Worm (Caenorhabditis elegans) whole organism, L2 larva: ENCODE results near the gene F46E10.18.
A peak's percentile ranks its signal among the peaks of the same experiment; 100 is the strongest.

Experiments used
- C34F6.9 ChIP-seq: fragments of 150-350 bp; optimal IDR thresholded peaks from 2 replicates; lab custom pipeline; 2014; ENCODE audit warnings: missing biosample characterization, missing genetic modification characterization
- R02D3.7 ChIP-seq: fragments of 150-350 bp; optimal IDR thresholded peaks from 2 replicates; lab custom pipeline; 2014; ENCODE audit warnings: missing biosample characterization, missing genetic modification characterization
- Y55F3AM.14 ChIP-seq: fragments of 200-800 bp; sonication (Bioruptor generic); optimal IDR thresholded peaks from 2 replicates; lab custom pipeline; 2018; ENCODE audit warnings: mild to moderate bottlenecking, missing genetic modification characterization, missing compliant biosample characterization
- alr-1 ChIP-seq: fragments of 150-350 bp; optimal IDR thresholded peaks from 2 replicates; lab custom pipeline; 2014; ENCODE audit warnings: missing biosample characterization, missing genetic modification characterization
- aly-2 ChIP-seq: fragments of 150-350 bp; optimal IDR thresholded peaks from 2 replicates; lab custom pipeline; 2014; ENCODE audit warnings: missing biosample characterization, missing genetic modification characterization
- ama-1 ChIP-seq: fragments of 150-350 bp; optimal IDR thresholded peaks from 2 replicates; lab custom pipeline; 2018; ENCODE audit warnings: inconsistent platforms
- blmp-1 ChIP-seq: sonication (generic microtip); optimal IDR thresholded peaks from 2 replicates; lab custom pipeline; 2017; ENCODE audit warnings: missing genetic modification characterization, mild to moderate bottlenecking, missing compliant biosample characterization, antibody characterized with exemption, moderate library complexity; ENCODE audit not compliant: insufficient read depth
- ceh-16 ChIP-seq: fragments of 150-350 bp; optimal IDR thresholded peaks from 2 replicates; lab custom pipeline; 2014; ENCODE audit warnings: missing biosample characterization, missing genetic modification characterization
- ceh-82 ChIP-seq: fragments of 150-350 bp; optimal IDR thresholded peaks from 2 replicates; lab custom pipeline; 2014; ENCODE audit warnings: missing biosample characterization, missing genetic modification characterization
- crh-2 ChIP-seq: sonication (generic microtip); optimal IDR thresholded peaks from 2 replicates; lab custom pipeline; 2017; ENCODE audit warnings: missing biosample characterization, missing genetic modification characterization
- dmd-4 ChIP-seq: sonication (generic microtip); optimal IDR thresholded peaks from 2 replicates; lab custom pipeline; 2017; ENCODE audit warnings: missing biosample characterization, missing genetic modification characterization
- egl-27 ChIP-seq: sonication (generic microtip); optimal IDR thresholded peaks from 3 replicates; lab custom pipeline; 2017; ENCODE audit warnings: missing biosample characterization, missing genetic modification reagents, missing genetic modification characterization
- elt-1 ChIP-seq: fragments of 150-350 bp; optimal IDR thresholded peaks from 2 replicates; lab custom pipeline; 2014; ENCODE audit warnings: missing biosample characterization, missing genetic modification characterization
- elt-3 ChIP-seq: sonication (generic microtip); optimal IDR thresholded peaks from 2 replicates; lab custom pipeline; 2017; ENCODE audit warnings: missing biosample characterization, missing genetic modification characterization
- fos-1 ChIP-seq: fragments of 150-350 bp; optimal IDR thresholded peaks from 2 replicates; lab custom pipeline; 2014; ENCODE audit warnings: missing biosample characterization, missing genetic modification characterization
- gmeb-1 ChIP-seq: fragments of 150-350 bp; optimal IDR thresholded peaks from 2 replicates; lab custom pipeline; 2014; ENCODE audit warnings: missing biosample characterization, missing genetic modification characterization
- lin-11 ChIP-seq: fragments of 150-350 bp; sonication (generic microtip); optimal IDR thresholded peaks from 2 replicates; lab custom pipeline; 2014; ENCODE audit warnings: missing biosample characterization, missing genetic modification characterization, inconsistent platforms, mixed read lengths
- lin-39 ChIP-seq: fragments of 150-350 bp; optimal IDR thresholded peaks from 2 replicates; lab custom pipeline; 2014; ENCODE audit warnings: missing biosample characterization, missing genetic modification reagents, missing genetic modification characterization
- lsy-2 ChIP-seq, 2 experiments: fragments of 150-350 bp in 1 of 2; sonication (generic microtip) in 1 of 2; optimal IDR thresholded peaks; 2 replicates each; lab custom pipeline; 2014 to 2017; ENCODE audit warnings: missing biosample characterization in 2 of 2, missing genetic modification characterization in 2 of 2
- mab-5 ChIP-seq: fragments of 150-350 bp; optimal IDR thresholded peaks from 2 replicates; lab custom pipeline; 2014; ENCODE audit warnings: missing biosample characterization, missing genetic modification characterization
- mbf-1 ChIP-seq: sonication (generic microtip); optimal IDR thresholded peaks from 2 replicates; lab custom pipeline; 2017; ENCODE audit warnings: missing biosample characterization, missing genetic modification characterization
- nhr-12 ChIP-seq: fragments of 150-350 bp; optimal IDR thresholded peaks from 2 replicates; lab custom pipeline; 2014; ENCODE audit warnings: missing biosample characterization, missing genetic modification characterization
- nhr-129 ChIP-seq: fragments of 150-350 bp; optimal IDR thresholded peaks from 2 replicates; lab custom pipeline; 2014; ENCODE audit warnings: missing biosample characterization, missing genetic modification characterization
- nhr-21 ChIP-seq: fragments of 150-350 bp; optimal IDR thresholded peaks from 2 replicates; lab custom pipeline; 2014; ENCODE audit warnings: missing biosample characterization, missing genetic modification characterization
- nhr-23 ChIP-seq: fragments of 150-350 bp; optimal IDR thresholded peaks from 2 replicates; lab custom pipeline; 2014; ENCODE audit warnings: missing biosample characterization, missing genetic modification reagents, missing genetic modification characterization
- nhr-25 ChIP-seq: fragments of 150-350 bp; sonication (generic microtip); optimal IDR thresholded peaks from 3 replicates; lab custom pipeline; 2014; ENCODE audit warnings: missing biosample characterization, missing genetic modification characterization
- nhr-6 ChIP-seq: fragments of 150-350 bp; optimal IDR thresholded peaks from 2 replicates; lab custom pipeline; 2014; ENCODE audit warnings: missing biosample characterization, missing genetic modification characterization
- nhr-77 ChIP-seq: fragments of 150-350 bp; optimal IDR thresholded peaks from 2 replicates; lab custom pipeline; 2014; ENCODE audit warnings: missing biosample characterization, missing genetic modification characterization
- peb-1 ChIP-seq: fragments of 150-350 bp; optimal IDR thresholded peaks from 2 replicates; lab custom pipeline; 2014; ENCODE audit warnings: missing biosample characterization, missing genetic modification characterization
- sem-4 ChIP-seq: fragments of 150-350 bp; optimal IDR thresholded peaks from 2 replicates; lab custom pipeline; 2014; ENCODE audit warnings: missing biosample characterization, missing genetic modification reagents, missing genetic modification characterization
- skn-1 ChIP-seq: sonication (generic microtip); optimal IDR thresholded peaks from 2 replicates; lab custom pipeline; 2017; ENCODE audit warnings: missing biosample characterization, missing genetic modification characterization
- sma-3 ChIP-seq: sonication (generic microtip); optimal IDR thresholded peaks from 2 replicates; lab custom pipeline; 2016; ENCODE audit warnings: missing genetic modification reagents, missing genetic modification characterization, missing compliant biosample characterization
- sma-9 ChIP-seq, 2 experiments: fragments of 150-350 bp in 1 of 2; sonication (generic microtip) in 1 of 2; optimal IDR thresholded peaks; 2 replicates each; lab custom pipeline; 2014 to 2016; ENCODE audit warnings: missing genetic modification characterization in 2 of 2, mild to moderate bottlenecking in 1 of 2, missing biosample characterization in 1 of 2, missing compliant biosample characterization in 1 of 2, missing genetic modification reagents in 1 of 2, moderate library complexity in 1 of 2
- snpc-4 ChIP-seq: fragments of 150-350 bp; optimal IDR thresholded peaks from 2 replicates; lab custom pipeline; 2014; ENCODE audit warnings: missing biosample characterization, missing genetic modification characterization
- unc-39 ChIP-seq: fragments of 150-350 bp; optimal IDR thresholded peaks from 2 replicates; lab custom pipeline; 2014; ENCODE audit warnings: missing biosample characterization, missing genetic modification characterization
- unc-62 ChIP-seq: fragments of 150-350 bp; optimal IDR thresholded peaks from 2 replicates; lab custom pipeline; 2014; ENCODE audit warnings: missing biosample characterization, missing genetic modification reagents, missing genetic modification characterization
- zag-1 ChIP-seq: fragments of 150-350 bp; optimal IDR thresholded peaks from 2 replicates; lab custom pipeline; 2014; ENCODE audit warnings: missing biosample characterization, missing genetic modification characterization
- ztf-1 ChIP-seq: fragments of 200-800 bp; sonication (Bioruptor generic); conservative IDR thresholded peaks from 2 replicates; pipeline ENCODE4 v1.3.6; 2022; ENCODE audit warnings: missing genetic modification characterization, missing compliant biosample characterization
- ztf-11 ChIP-seq: sonication (generic microtip); optimal IDR thresholded peaks from 2 replicates; lab custom pipeline; 2017; ENCODE audit warnings: missing biosample characterization, missing genetic modification characterization
- ztf-4 ChIP-seq: fragments of 150-350 bp; optimal IDR thresholded peaks from 2 replicates; lab custom pipeline; 2014; ENCODE audit warnings: missing biosample characterization, missing genetic modification characterization

The F46E10.18 gene

ce11 chrV:6498441-6498840 lies 22.4 kb upstream of the F46E10.18 start:
- TF ChIP-seq nhr-129 (tag; lab: Kevin White, UChicago): peak; percentile 2
- no peak for TF ChIP-seq lin-11 (tag; lab: Kevin White, UChicago)

ce11 chrV:6498903-6499302 lies 21.9 kb upstream of the F46E10.18 start, which contains the start of gene W01A11.1:
W01A11.1 (plus strand) TSS chrV:6499224.
- TF ChIP-seq sma-3 (GFP tag; lab: Kevin White, UChicago) (no peak), Y55F3AM.14 (no peak), R02D3.7 (tag; lab: Kevin White, UChicago) (no peak), blmp-1 (no peak), zag-1 (tag; lab: Kevin White, UChicago) (no peak), elt-1 (tag; lab: Kevin White, UChicago) (no peak), crh-2 (tag; lab: Kevin White, UChicago) (no peak), gmeb-1 (tag; lab: Kevin White, UChicago) (no peak), lin-11 (tag; lab: Kevin White, UChicago) (no peak), lin-39 (tag; lab: Kevin White, UChicago) (no peak), mbf-1 (tag; lab: Kevin White, UChicago) (no peak), ceh-82 (tag; lab: Kevin White, UChicago) (no peak), nhr-23 (tag; lab: Kevin White, UChicago) (no peak), nhr-6 (tag; lab: Kevin White, UChicago) (no peak), sma-9 (GFP tag; optimal IDR thresholded peaks at IDR 0.05; lab: Kevin White, UChicago) (no peak), sma-9 (tag; optimal IDR thresholded peaks at IDR 0.05; lab: Kevin White, UChicago) (no peak), lsy-2 (tag; optimal IDR thresholded peaks at IDR 0.05; lab: Kevin White, UChicago) (no peak), C34F6.9 (tag; lab: Kevin White, UChicago) (no peak), ama-1 (lab: Kevin White, UChicago) (no peak), egl-27 (no peak), unc-39 (tag; lab: Kevin White, UChicago) (no peak)

ce11 chrV:6503158-6503557 lies 17.7 kb upstream of the F46E10.18 start:
- TF ChIP-seq ceh-16 (tag; lab: Kevin White, UChicago) (no peak), mab-5 (tag; lab: Kevin White, UChicago) (peak; percentile 35), nhr-25 (tag; lab: Kevin White, UChicago) (peak; percentile 56), C34F6.9 (tag; lab: Kevin White, UChicago) (no peak), nhr-129 (tag; lab: Kevin White, UChicago) (peak; percentile 43), ceh-82 (tag; lab: Kevin White, UChicago) (no peak), ztf-11 (no peak), lin-39 (tag; lab: Kevin White, UChicago) (no peak), egl-27 (no peak), crh-2 (tag; lab: Kevin White, UChicago) (peak; percentile 12), aly-2 (tag; lab: Kevin White, UChicago) (no peak), ztf-4 (tag; lab: Kevin White, UChicago) (no peak), R02D3.7 (tag; lab: Kevin White, UChicago) (no peak), elt-3 (tag; lab: Kevin White, UChicago) (no peak), skn-1 (tag; lab: Kevin White, UChicago) (no peak), ztf-1 (GFP tag; lab: Robert Waterston, UW) (no peak), gmeb-1 (tag; lab: Kevin White, UChicago) (peak; percentile 9), peb-1 (tag; lab: Kevin White, UChicago) (no peak), sma-9 (GFP tag; optimal IDR thresholded peaks at IDR 0.05; lab: Kevin White, UChicago) (peak; percentile 42), sma-9 (tag; optimal IDR thresholded peaks at IDR 0.05; lab: Kevin White, UChicago) (no peak), elt-1 (tag; lab: Kevin White, UChicago) (no peak), dmd-4 (no peak), fos-1 (peak; percentile 6)

ce11 chrV:6504131-6504827 lies 16.6 kb upstream of the F46E10.18 start, which contains the start of gene moc-2:
moc-2 (minus strand) TSS chrV:6504181.
- TF ChIP-seq ceh-16 (tag; lab: Kevin White, UChicago) (no peak), alr-1 (tag; lab: Kevin White, UChicago) (no peak), unc-62 (GFP tag; lab: Kevin White, UChicago) (no peak), sem-4 (tag; lab: Kevin White, UChicago) (no peak), nhr-12 (no peak), gmeb-1 (tag; lab: Kevin White, UChicago) (no peak), egl-27 (no peak), nhr-25 (tag; lab: Kevin White, UChicago) (no peak), blmp-1 (no peak), ama-1 (lab: Kevin White, UChicago) (no peak), nhr-21 (tag; lab: Kevin White, UChicago) (no peak), Y55F3AM.14 (no peak), R02D3.7 (tag; lab: Kevin White, UChicago) (no peak), nhr-77 (tag; lab: Kevin White, UChicago) (no peak), ztf-1 (GFP tag; lab: Robert Waterston, UW) (no peak), snpc-4 (no peak), dmd-4 (no peak), nhr-129 (tag; lab: Kevin White, UChicago) (no peak), aly-2 (tag; lab: Kevin White, UChicago) (no peak), mbf-1 (tag; lab: Kevin White, UChicago) (no peak)
